Worm (Caenorhabditis elegans) whole organism, L3 larva: ENCODE data around the gene Y45G12B.3.

Experiments
- snpc-4 ChIP-seq: fragments of 150-350 bp; optimal IDR thresholded peaks from 2 replicates; lab custom pipeline; 2014; ENCODE audit warnings: missing biosample characterization, missing genetic modification characterization
- ztf-11 ChIP-seq: fragments of 150-350 bp; optimal IDR thresholded peaks from 2 replicates; lab custom pipeline; 2014; ENCODE audit warnings: missing biosample characterization, missing genetic modification characterization

- TF ChIP-seq snpc-4 (peak; percentile 8), ztf-11 (tag; lab: Kevin White, UChicago) (no peak)
Measured at ce11 chrV:2694389-2694788, 1.7 kb downstream of the Y45G12B.3 start, which contains the start of gene Y45G12B.2.
